Fruit fly (Drosophila melanogaster) whole organism, pupa: Measurements from ENCODE around the gene NimC2.

ENCODE experiments used
- CG10348 ChIP-seq: fragments of 200-800 bp; sonication (Bioruptor generic); IDR thresholded peaks from 2 replicates; pipeline ENCODE4 v1.3.6; 2022; ENCODE audit warnings: missing biosample characterization, missing genetic modification characterization
- CG12605 ChIP-seq: fragments of 200-800 bp; sonication (Bioruptor generic); IDR thresholded peaks from 2 replicates; pipeline ENCODE4 v1.3.6; 2022; ENCODE audit warnings: missing biosample characterization, missing genetic modification characterization
- CG13204 ChIP-seq: fragments of 200-800 bp; sonication (Bioruptor generic); optimal IDR thresholded peaks from 2 replicates; lab custom pipeline; 2018; ENCODE audit warnings: missing biosample characterization, mild to moderate bottlenecking, missing genetic modification characterization, moderate library complexity
- CG14655 ChIP-seq: fragments of 200-800 bp; sonication (Bioruptor generic); optimal IDR thresholded peaks from 3 replicates; lab custom pipeline; 2017; ENCODE audit warnings: mild to moderate bottlenecking, missing biosample characterization, missing genetic modification reagents, missing genetic modification characterization
- CG15710 ChIP-seq: fragments of 200-800 bp; sonication (Bioruptor generic); optimal IDR thresholded peaks from 2 replicates; lab custom pipeline; 2018; ENCODE audit warnings: missing biosample characterization, mild to moderate bottlenecking, missing genetic modification characterization, moderate library complexity
- CG17806 ChIP-seq: fragments of 200-800 bp; sonication (Bioruptor generic); optimal IDR thresholded peaks from 2 replicates; lab custom pipeline; 2018; ENCODE audit warnings: missing biosample characterization, mild to moderate bottlenecking, missing genetic modification characterization, moderate library complexity
- CG32121 ChIP-seq: fragments of 200-800 bp; sonication (Bioruptor generic); IDR thresholded peaks from 2 replicates; pipeline ENCODE4 v1.3.6; 2022; ENCODE audit warnings: missing biosample characterization, missing genetic modification characterization
- CG34367 ChIP-seq: fragments of 200-800 bp; sonication (Bioruptor generic); optimal IDR thresholded peaks from 2 replicates; lab custom pipeline; 2018; ENCODE audit warnings: missing biosample characterization, mild to moderate bottlenecking, missing genetic modification characterization
- CG4496 ChIP-seq: fragments of 200-800 bp; sonication (Bioruptor generic); IDR thresholded peaks from 3 replicates; pipeline ENCODE4 v1.3.6; 2022; ENCODE audit warnings: missing biosample characterization, missing genetic modification characterization
- CG8159 ChIP-seq: fragments of 200-800 bp; sonication (Bioruptor generic); optimal IDR thresholded peaks from 3 replicates; lab custom pipeline; 2018; ENCODE audit warnings: missing biosample characterization, mild to moderate bottlenecking, missing genetic modification characterization, moderate library complexity
- CG8301 ChIP-seq: fragments of 200-800 bp; sonication (Bioruptor generic); optimal IDR thresholded peaks from 2 replicates; lab custom pipeline; 2018; ENCODE audit warnings: missing biosample characterization, mild to moderate bottlenecking, missing genetic modification characterization
- CG9948 ChIP-seq: fragments of 200-800 bp; sonication (Bioruptor generic); optimal IDR thresholded peaks from 2 replicates; lab custom pipeline; 2018; ENCODE audit warnings: missing biosample characterization, mild to moderate bottlenecking, missing genetic modification characterization, moderate library complexity
- D1 ChIP-seq: fragments of 200-800 bp; sonication (Bioruptor generic); optimal IDR thresholded peaks from 2 replicates; lab custom pipeline; 2018; ENCODE audit warnings: missing biosample characterization, mild to moderate bottlenecking, missing genetic modification characterization, moderate library complexity
- EcR ChIP-seq: fragments of 200-800 bp; sonication (Bioruptor generic); optimal IDR thresholded peaks from 3 replicates; lab custom pipeline; 2019; ENCODE audit warnings: missing biosample characterization, missing genetic modification characterization, mild to moderate bottlenecking, moderate library complexity, missing genetic modification reagents
- Ets98B ChIP-seq: fragments of 200-800 bp; sonication (Bioruptor generic); IDR thresholded peaks from 2 replicates; pipeline ENCODE4 v1.3.6; 2022; ENCODE audit warnings: missing biosample characterization, missing genetic modification characterization
- Pif1A ChIP-seq: fragments of 200-800 bp; sonication (Bioruptor generic); optimal IDR thresholded peaks from 3 replicates; lab custom pipeline; 2016; ENCODE audit warnings: missing biosample characterization, missing genetic modification characterization
- Pif1B ChIP-seq: fragments of 200-800 bp; sonication (Bioruptor generic); optimal IDR thresholded peaks from 3 replicates; lab custom pipeline; 2016; ENCODE audit warnings: missing biosample characterization, missing genetic modification characterization
- Snoo ChIP-seq: fragments of 200-800 bp; sonication (Bioruptor generic); optimal IDR thresholded peaks from 3 replicates; lab custom pipeline; 2017; ENCODE audit warnings: missing biosample characterization, mild to moderate bottlenecking, missing genetic modification characterization, inconsistent platforms
- fd96Ca ChIP-seq: fragments of 200-800 bp; sonication (Bioruptor generic); IDR thresholded peaks from 3 replicates; pipeline ENCODE4 v1.3.6; 2022; ENCODE audit warnings: missing biosample characterization, missing genetic modification characterization
- gl ChIP-seq: fragments of 200-800 bp; sonication (Bioruptor generic); optimal IDR thresholded peaks from 2 replicates; lab custom pipeline; 2018; ENCODE audit warnings: missing biosample characterization, mild to moderate bottlenecking, missing genetic modification characterization
- rn ChIP-seq: fragments of 200-800 bp; sonication (Bioruptor generic); IDR thresholded peaks from 2 replicates; pipeline ENCODE4 v1.3.6; 2022; ENCODE audit warnings: missing biosample characterization, missing genetic modification characterization

NimC2 gene

dm6 chr2L:13957239-13957638 lies 22.7 kb upstream of the NimC2 start, which contains the start of gene NimA:
TSS of gene NimA (plus strand) at chr2L:13957539.
- TF ChIP-seq Pif1A (no peak), Snoo (no peak), CG34367 (tag; lab: Kevin White, UChicago) (no peak), Pif1B (no peak), Ets98B (GFP tag; lab: Robert Waterston, UW) (no peak), CG32121 (GFP tag; lab: Robert Waterston, UW) (no peak; the same call in 1 of the 2 replicates), CG15710 (no peak), fd96Ca (GFP tag; lab: Robert Waterston, UW) (no peak), D1 (tag; lab: Kevin White, UChicago) (no peak)

dm6 chr2L:13960399-13960798 lies 19.5 kb upstream of the NimC2 start:
- TF ChIP-seq CG32121 (GFP tag; lab: Robert Waterston, UW) (no peak), rn (GFP tag; lab: Robert Waterston, UW) (no peak), Pif1B (no peak), CG17806 (no peak), Pif1A (no peak), Ets98B (GFP tag; lab: Robert Waterston, UW) (no peak), CG34367 (tag; lab: Kevin White, UChicago) (no peak), Snoo (no peak), CG8159 (tag; lab: Kevin White, UChicago) (no peak), EcR (GFP tag; lab: Kevin White, UChicago) (no peak), fd96Ca (GFP tag; lab: Robert Waterston, UW) (no peak)
- TF ChIP-seq, all 21 proteins: peak for 0

dm6 chr2L:13963467-13964122 lies 16.3 kb upstream of the NimC2 start, which contains the start of gene NimB1:
TSS of gene NimB1 (plus strand) at chr2L:13963507.
- no peak for TF ChIP-seq CG14655
- no peak for TF ChIP-seq fd96Ca (GFP tag; lab: Robert Waterston, UW)
- TF ChIP-seq CG17806 = no peak
- no peak for TF ChIP-seq Pif1A
- TF ChIP-seq Ets98B (GFP tag; lab: Robert Waterston, UW) = no peak
- TF ChIP-seq CG15710 = no peak
- no peak for TF ChIP-seq CG32121 (GFP tag; lab: Robert Waterston, UW)
- no peak for TF ChIP-seq EcR (GFP tag; lab: Kevin White, UChicago)
- TF ChIP-seq rn (GFP tag; lab: Robert Waterston, UW) = no peak
- no peak for TF ChIP-seq CG34367 (tag; lab: Kevin White, UChicago)
- TF ChIP-seq CG4496 = no peak
- no peak for TF ChIP-seq CG8159 (tag; lab: Kevin White, UChicago)
- TF ChIP-seq D1 (tag; lab: Kevin White, UChicago) = no peak
- TF ChIP-seq CG8301 (tag; lab: Kevin White, UChicago) = no peak
- no peak for TF ChIP-seq CG10348 (GFP tag; lab: Robert Waterston, UW)
- no peak for TF ChIP-seq CG13204 (GFP tag; lab: Kevin White, UChicago)
- TF ChIP-seq Pif1B = no peak

dm6 chr2L:13966732-13967316 lies 13.1 kb upstream of the NimC2 start, which contains the start of gene NimB2:
TSS of gene NimB2 (minus strand) at chr2L:13967018.
- no peak for TF ChIP-seq CG8159 (tag; lab: Kevin White, UChicago)
- TF ChIP-seq CG14655 = no peak
- TF ChIP-seq CG4496 = no peak
- no peak for TF ChIP-seq CG10348 (GFP tag; lab: Robert Waterston, UW)
- TF ChIP-seq CG9948 (tag; lab: Kevin White, UChicago) = no peak

dm6 chr2L:13967846-13968350 lies 12.0 kb upstream of the NimC2 start, which contains the start of gene NimB3:
TSS of gene NimB3 (minus strand) at chr2L:13967985.
- TF ChIP-seq D1 (tag; lab: Kevin White, UChicago) = no peak
- TF ChIP-seq fd96Ca (GFP tag; lab: Robert Waterston, UW) = no peak
- no peak for TF ChIP-seq CG14655
- TF ChIP-seq gl = no peak
- TF ChIP-seq CG8301 (tag; lab: Kevin White, UChicago) = no peak
- TF ChIP-seq CG12605 = no peak
- TF ChIP-seq CG32121 (GFP tag; lab: Robert Waterston, UW) = no peak
- TF ChIP-seq CG10348 (GFP tag; lab: Robert Waterston, UW) = no peak
- TF ChIP-seq EcR (GFP tag; lab: Kevin White, UChicago) = no peak
- TF ChIP-seq CG4496 = no peak
- TF ChIP-seq, all 21 proteins: peak for 0

dm6 chr2L:13969876-13970275 lies 10.1 kb upstream of the NimC2 start, which contains the start of the genes NimB4 and NimB5:
TSS of gene NimB4 (minus strand) at chr2L:13969976.
TSS of gene NimB5 (plus strand) at chr2L:13970177.
- no peak for TF ChIP-seq fd96Ca (GFP tag; lab: Robert Waterston, UW)
- no peak for TF ChIP-seq CG13204 (GFP tag; lab: Kevin White, UChicago)
- TF ChIP-seq Pif1B = no peak
- no peak for TF ChIP-seq CG34367 (tag; lab: Kevin White, UChicago)
- no peak for TF ChIP-seq Pif1A
- TF ChIP-seq gl = no peak
- TF ChIP-seq rn (GFP tag; lab: Robert Waterston, UW) = no peak
- TF ChIP-seq CG4496 = no peak
- no peak for TF ChIP-seq CG10348 (GFP tag; lab: Robert Waterston, UW)
- no peak for TF ChIP-seq CG8159 (tag; lab: Kevin White, UChicago)
- no peak for TF ChIP-seq Snoo
- TF ChIP-seq CG9948 (tag; lab: Kevin White, UChicago) = no peak
- no peak for TF ChIP-seq CG8301 (tag; lab: Kevin White, UChicago)
